Worm (Caenorhabditis elegans) whole organism, L4/young adult: ENCODE data around the gene rle-1.

Source experiments
- W03F9.2 ChIP-seq: fragments of 150-350 bp; optimal IDR thresholded peaks from 2 replicates; lab custom pipeline; 2014; ENCODE audit warnings: missing biosample characterization, missing genetic modification characterization
- dao-5 ChIP-seq: sonication (generic microtip); optimal IDR thresholded peaks from 2 replicates; lab custom pipeline; 2016; ENCODE audit warnings: missing genotype, missing genetic modification characterization, moderate library complexity, missing compliant biosample characterization
- him-1 ChIP-seq: sonication (generic microtip); optimal IDR thresholded peaks from 2 replicates; lab custom pipeline; 2016; ENCODE audit warnings: missing genotype, missing genetic modification reagents, missing genetic modification characterization, missing compliant biosample characterization

The rle-1 gene

DNA sequence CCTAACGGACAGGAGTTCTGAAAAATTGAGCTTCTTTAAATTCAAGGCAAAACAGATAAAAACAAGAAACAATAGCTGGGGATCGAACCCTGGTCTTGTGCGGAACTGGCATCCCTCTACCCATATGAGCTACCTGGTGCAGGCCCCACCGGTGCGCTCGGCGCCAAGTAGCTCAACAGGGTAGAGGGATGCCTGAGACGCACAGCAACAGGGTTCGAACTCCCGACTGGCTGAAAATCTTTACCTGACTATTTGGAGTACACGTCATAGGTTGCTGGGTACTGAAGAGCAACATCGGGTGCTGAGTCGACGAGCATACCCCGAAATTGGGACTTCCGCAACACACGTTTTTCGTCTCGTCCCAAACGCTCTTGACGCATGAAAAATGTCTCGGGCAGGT, 26.9 kb downstream of the rle-1 start:
- TF ChIP-seq dao-5 (tag; lab: Kevin White, UChicago) (no peak), W03F9.2 (tag; lab: Kevin White, UChicago) (no peak), him-1 (no peak)

DNA sequence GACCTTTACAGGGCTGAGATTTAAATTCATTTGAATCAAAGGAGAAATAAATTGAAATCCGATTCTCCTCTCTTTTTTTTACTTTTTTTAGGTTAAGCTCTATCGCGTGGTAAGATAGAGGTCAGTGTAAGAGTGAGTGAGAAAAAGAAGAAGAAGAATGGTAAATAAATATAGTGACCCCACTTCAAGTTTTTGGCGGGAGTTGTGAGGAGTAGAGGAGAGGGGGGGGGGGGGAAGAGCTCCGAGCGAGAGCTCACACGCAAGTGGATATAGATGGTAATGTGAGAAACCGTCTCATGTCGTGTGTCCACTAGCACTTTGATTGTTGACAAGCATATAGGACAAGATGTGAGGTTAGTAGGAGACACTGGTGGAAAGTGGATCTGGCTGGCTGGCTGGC, 31.0 kb downstream of the rle-1 start, which contains the start of gene W05B2.2:
Gene W05B2.2, minus strand, starts transcription at position 101 of the 400 bp plus-strand sequence.
- TF ChIP-seq him-1 = no peak
- no peak for TF ChIP-seq dao-5 (tag; lab: Kevin White, UChicago)
- no peak for TF ChIP-seq W03F9.2 (tag; lab: Kevin White, UChicago)

- TF ChIP-seq him-1 (no peak), dao-5 (tag; lab: Kevin White, UChicago) (no peak), W03F9.2 (tag; lab: Kevin White, UChicago) (no peak)
These were observed 33.6 kb downstream of the rle-1 start, which contains the start of gene dhc-4 for ce11 chrIII:10969644-10970043. Gene dhc-4, plus strand, starts transcription at chrIII:10969944.

- TF ChIP-seq dao-5 (tag; lab: Kevin White, UChicago) (no peak), W03F9.2 (tag; lab: Kevin White, UChicago) (no peak), him-1 (no peak)
These were observed 40.5 kb downstream of the rle-1 start for ce11 chrIII:10976580-10976979.

DNA sequence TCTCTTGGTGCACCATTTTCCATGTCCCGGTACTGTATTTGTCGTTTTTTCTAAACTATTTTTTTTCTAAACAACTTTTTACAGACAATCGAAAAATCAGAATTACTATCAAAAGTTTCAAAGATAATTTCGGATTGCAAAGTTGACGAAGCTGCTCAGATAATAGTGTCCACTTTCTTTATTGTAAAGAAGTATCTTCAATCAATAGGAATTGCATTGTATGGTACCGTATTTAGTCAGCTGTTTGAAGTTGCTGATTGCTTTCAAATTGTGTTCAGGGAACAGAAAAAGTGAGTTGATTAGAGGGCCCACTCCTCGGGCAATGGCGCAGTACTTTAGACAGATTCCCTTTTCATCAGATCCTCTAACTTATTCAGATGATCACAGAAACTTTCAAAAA, 45.5 kb downstream of the rle-1 start:
- no peak for TF ChIP-seq him-1
- no peak for TF ChIP-seq W03F9.2 (tag; lab: Kevin White, UChicago)
- no peak for TF ChIP-seq dao-5 (tag; lab: Kevin White, UChicago)

- TF ChIP-seq W03F9.2 (tag; lab: Kevin White, UChicago) = no peak
- TF ChIP-seq dao-5 (tag; lab: Kevin White, UChicago) = no peak
- no peak for TF ChIP-seq him-1
These were observed 47.1 kb downstream of the rle-1 start, which contains the start of gene col-92 for ce11 chrIII:10983153-10983552. Gene col-92, minus strand, starts transcription at chrIII:10983253.

DNA sequence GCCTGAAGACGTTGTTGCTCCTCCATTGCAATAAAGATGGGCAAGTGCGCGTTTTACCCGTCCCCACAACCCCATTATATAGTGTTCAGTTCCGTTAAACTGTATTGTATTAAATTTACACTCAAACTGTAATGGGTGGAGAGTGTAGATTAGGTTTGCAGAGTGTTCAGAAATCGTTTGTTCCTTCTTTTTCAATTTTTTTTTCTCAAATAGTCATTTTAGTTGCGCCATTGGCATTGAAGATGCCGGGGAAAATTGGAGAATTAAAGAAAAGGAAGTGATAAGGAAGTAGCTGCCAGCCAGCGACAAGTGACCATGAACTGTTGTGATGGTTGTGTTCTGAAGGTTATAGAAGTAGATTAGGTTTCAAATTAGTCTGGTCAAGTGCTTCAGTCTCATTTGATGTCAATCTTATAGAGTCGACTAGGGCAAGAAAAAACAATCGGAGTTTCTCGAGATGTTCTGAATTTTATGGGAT, 49.6 kb downstream of the rle-1 start, which contains the start of gene col-93:
Gene col-93, minus strand, starts transcription at position 51 of the 478 bp plus-strand sequence.
- TF ChIP-seq dao-5 (tag; lab: Kevin White, UChicago) (no peak), W03F9.2 (tag; lab: Kevin White, UChicago) (no peak), him-1 (no peak)

- TF ChIP-seq dao-5 (tag; lab: Kevin White, UChicago) (no peak), him-1 (no peak), W03F9.2 (tag; lab: Kevin White, UChicago) (no peak)
These were observed 51.6 kb downstream of the rle-1 start, which contains the start of gene col-94 for ce11 chrIII:10987561-10988184. Gene col-94, minus strand, starts transcription at chrIII:10987873.

ce11 chrIII:10989491-10990032, 53.5 kb downstream of the rle-1 start:
- TF ChIP-seq W03F9.2 (tag; lab: Kevin White, UChicago) = peak; percentile 81
- peak; percentile 89 for TF ChIP-seq dao-5 (tag; lab: Kevin White, UChicago)
- TF ChIP-seq him-1 = peak; percentile 97

DNA sequence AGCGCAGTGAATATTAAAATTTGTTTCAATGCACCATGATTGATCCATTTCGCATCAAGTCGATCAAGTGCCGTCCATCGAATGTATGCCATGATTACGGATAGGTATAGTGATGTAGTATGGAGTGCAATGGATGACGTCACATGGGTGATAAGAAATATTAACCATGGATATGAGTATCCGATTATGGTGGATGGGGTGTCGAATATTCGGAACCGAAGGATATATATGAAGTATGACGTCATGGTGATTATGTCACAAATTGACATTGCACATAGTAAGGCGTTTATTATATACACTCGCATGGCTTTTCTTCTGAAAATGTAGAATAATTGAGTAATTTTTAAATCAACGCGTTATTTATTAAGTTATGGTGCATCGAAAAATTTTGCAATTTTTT, 58.0 kb downstream of the rle-1 start:
- TF ChIP-seq dao-5 (tag; lab: Kevin White, UChicago) (no peak), him-1 (no peak), W03F9.2 (tag; lab: Kevin White, UChicago) (no peak)

ce11 chrIII:10995156-10995555, 59.1 kb downstream of the rle-1 start, which contains the start of gene dmsr-5:
Gene dmsr-5, minus strand, starts transcription at chrIII:10995256.
- TF ChIP-seq W03F9.2 (tag; lab: Kevin White, UChicago) (no peak), him-1 (no peak), dao-5 (tag; lab: Kevin White, UChicago) (no peak)
